Fruit fly (Drosophila melanogaster) whole organism, embryonic: Measurements from ENCODE around the gene CG9676.
A peak's percentile ranks its signal among the peaks of the same experiment; 100 is the strongest.

Experiments used
- Aef1 ChIP-seq: fragments of 200-800 bp; sonication (Bioruptor generic); IDR thresholded peaks from 3 replicates; pipeline ENCODE4 v1.3.6; 2022; ENCODE audit warnings: missing biosample characterization, missing genetic modification characterization
- Asciz ChIP-seq: fragments of 200-800 bp; sonication (Bioruptor generic); optimal IDR thresholded peaks from 2 replicates; lab custom pipeline; 2017; ENCODE audit warnings: missing biosample characterization, mild to moderate bottlenecking, missing genetic modification characterization, missing genetic modification reagents
- Awh ChIP-seq: fragments of 200-800 bp; sonication (Bioruptor generic); IDR thresholded peaks from 2 replicates; pipeline ENCODE4, ENCODE4 v1.3.6; 2022; ENCODE audit warnings: missing biosample characterization, missing genetic modification characterization
- CG15073 ChIP-seq: fragments of 200-800 bp; sonication (Bioruptor generic); optimal IDR thresholded peaks from 2 replicates; lab custom pipeline; 2016; ENCODE audit warnings: missing biosample characterization, missing genetic modification characterization
- CG15479 ChIP-seq: fragments of 200-800 bp; sonication (Bioruptor generic); optimal IDR thresholded peaks from 3 replicates; lab custom pipeline; 2019; ENCODE audit warnings: missing biosample characterization, mild to moderate bottlenecking, missing genetic modification characterization, moderate library complexity
- CG17359 ChIP-seq: fragments of 200-800 bp; sonication (Bioruptor generic); optimal IDR thresholded peaks from 3 replicates; lab custom pipeline; 2018; ENCODE audit warnings: missing biosample characterization, mild to moderate bottlenecking, missing genetic modification characterization, moderate library complexity
- CG17361 ChIP-seq: fragments of 200-800 bp; sonication (Bioruptor generic); IDR thresholded peaks from 3 replicates; pipeline ENCODE4 v1.3.6; 2022; ENCODE audit warnings: missing biosample characterization, missing genetic modification characterization
- CG17829 ChIP-seq: fragments of 200-800 bp; optimal IDR thresholded peaks from 2 replicates; lab custom pipeline; 2019; ENCODE audit warnings: missing biosample characterization, mild to moderate bottlenecking, missing genetic modification characterization, moderate library complexity
- CG18599 ChIP-seq: fragments of 200-800 bp; sonication (Bioruptor generic); optimal IDR thresholded peaks from 3 replicates; lab custom pipeline; 2017; ENCODE audit warnings: missing biosample characterization, missing genetic modification characterization, mild to moderate bottlenecking, moderate library complexity, missing genetic modification reagents
- CG2875 ChIP-seq: fragments of 200-800 bp; sonication (Bioruptor generic); optimal IDR thresholded peaks from 2 replicates; lab custom pipeline; 2017; ENCODE audit warnings: missing biosample characterization, mild to moderate bottlenecking, missing genetic modification characterization, missing genetic modification reagents
- CG31388 ChIP-seq: fragments of 200-800 bp; sonication (Bioruptor generic); optimal IDR thresholded peaks from 2 replicates; lab custom pipeline; 2016; ENCODE audit warnings: missing biosample characterization, missing genetic modification characterization
- CG3726 ChIP-seq: fragments of 200-800 bp; sonication (Bioruptor generic); IDR thresholded peaks from 3 replicates; pipeline ENCODE4, ENCODE4 v1.3.6; 2022; ENCODE audit warnings: missing biosample characterization, missing genetic modification characterization
- CG42726 ChIP-seq: fragments of 200-800 bp; sonication (Bioruptor generic); IDR thresholded peaks from 2 replicates; pipeline ENCODE4 v1.3.6; 2022; ENCODE audit warnings: missing biosample characterization, missing genetic modification characterization; ENCODE audit not compliant: partially characterized antibody
- CG4617 ChIP-seq: fragments of 200-800 bp; sonication (Bioruptor generic); optimal IDR thresholded peaks from 3 replicates; lab custom pipeline; 2016; ENCODE audit warnings: missing biosample characterization, missing genetic modification characterization, borderline replicate concordance
- CG6175 ChIP-seq: fragments of 200-800 bp; sonication (Bioruptor generic); IDR thresholded peaks from 3 replicates; pipeline ENCODE4 v1.3.6; 2022; ENCODE audit warnings: missing biosample characterization, missing genetic modification characterization
- CG8281 ChIP-seq: fragments of 200-800 bp; sonication (Bioruptor generic); optimal IDR thresholded peaks from 2 replicates; lab custom pipeline; 2018; ENCODE audit warnings: missing biosample characterization, mild to moderate bottlenecking, missing genetic modification characterization, moderate library complexity
- Chrac-16 ChIP-seq: fragments of 200-800 bp; sonication (Bioruptor generic); optimal IDR thresholded peaks from 3 replicates; lab custom pipeline; 2016; ENCODE audit warnings: missing biosample characterization, missing genetic modification characterization
- D19B ChIP-seq: fragments of 200-800 bp; sonication (Bioruptor generic); optimal IDR thresholded peaks from 2 replicates; lab custom pipeline; 2017; ENCODE audit warnings: missing biosample characterization, mild to moderate bottlenecking, missing genetic modification characterization
- Elba2 ChIP-seq: fragments of 200-800 bp; sonication (Bioruptor generic); optimal IDR thresholded peaks from 3 replicates; lab custom pipeline; 2016; ENCODE audit warnings: missing biosample characterization, missing genetic modification characterization
- Fer2 ChIP-seq: fragments of 200-800 bp; sonication (Bioruptor generic); optimal IDR thresholded peaks from 2 replicates; lab custom pipeline; 2018; ENCODE audit warnings: missing biosample characterization, mild to moderate bottlenecking, missing genetic modification characterization, moderate library complexity
- HmgD ChIP-seq: fragments of 200-800 bp; sonication (Bioruptor generic); optimal IDR thresholded peaks from 3 replicates; lab custom pipeline; 2016; ENCODE audit warnings: missing biosample characterization, missing genetic modification characterization
- MTF-1 ChIP-seq: fragments of 200-800 bp; sonication (Bioruptor generic); optimal IDR thresholded peaks from 2 replicates; lab custom pipeline; 2018; ENCODE audit warnings: missing biosample characterization, mild to moderate bottlenecking, missing genetic modification characterization, borderline replicate concordance
- Mes4 ChIP-seq: fragments of 200-800 bp; sonication (Bioruptor generic); optimal IDR thresholded peaks from 2 replicates; lab custom pipeline; 2016; ENCODE audit warnings: missing biosample characterization, missing genetic modification characterization
- NC2β ChIP-seq: fragments of 200-800 bp; sonication (Bioruptor generic); optimal IDR thresholded peaks from 2 replicates; lab custom pipeline; 2016; ENCODE audit warnings: missing biosample characterization, missing genetic modification characterization
- Neu2 ChIP-seq: fragments of 200-800 bp; sonication (Bioruptor generic); optimal IDR thresholded peaks from 3 replicates; lab custom pipeline; 2016; ENCODE audit warnings: missing biosample characterization, missing genetic modification characterization, borderline replicate concordance
- Nf-YC ChIP-seq: fragments of 200-800 bp; optimal IDR thresholded peaks from 3 replicates; lab custom pipeline; 2019; ENCODE audit warnings: missing biosample characterization, mild to moderate bottlenecking, missing genetic modification characterization, moderate library complexity
- NfI ChIP-seq: fragments of 200-800 bp; sonication (Bioruptor generic); optimal IDR thresholded peaks from 3 replicates; lab custom pipeline; 2018; ENCODE audit warnings: missing biosample characterization, mild to moderate bottlenecking, missing genetic modification characterization, moderate library complexity
- ab ChIP-seq: fragments of 200-800 bp; sonication (Bioruptor generic); optimal IDR thresholded peaks from 2 replicates; lab custom pipeline; 2016; ENCODE audit warnings: missing biosample characterization, missing genetic modification characterization
- btn ChIP-seq: fragments of 200-800 bp; sonication (Bioruptor generic); optimal IDR thresholded peaks from 2 replicates; lab custom pipeline; 2016; ENCODE audit warnings: missing biosample characterization, missing genetic modification characterization
- ci ChIP-seq: fragments of 200-800 bp; sonication (Bioruptor generic); IDR thresholded peaks from 3 replicates; pipeline ENCODE4 v1.3.6; 2022; ENCODE audit warnings: missing biosample characterization, missing genetic modification characterization
- dmrt11E ChIP-seq: fragments of 200-800 bp; sonication (Bioruptor generic); optimal IDR thresholded peaks from 3 replicates; lab custom pipeline; 2018; ENCODE audit warnings: missing biosample characterization, mild to moderate bottlenecking, missing genetic modification characterization, moderate library complexity
- dmrt99B ChIP-seq: fragments of 200-800 bp; sonication (Bioruptor generic); optimal IDR thresholded peaks from 2 replicates; lab custom pipeline; 2018; ENCODE audit warnings: missing biosample characterization, mild to moderate bottlenecking, missing genetic modification characterization, moderate library complexity
- ems ChIP-seq: fragments of 200-800 bp; sonication (Bioruptor generic); optimal IDR thresholded peaks from 3 replicates; lab custom pipeline; 2016; ENCODE audit warnings: missing biosample characterization, missing genetic modification characterization
- fd64A ChIP-seq: fragments of 200-800 bp; sonication (Bioruptor generic); optimal IDR thresholded peaks from 3 replicates; lab custom pipeline; 2018; ENCODE audit warnings: missing biosample characterization, mild to moderate bottlenecking, missing genetic modification characterization
- gcm ChIP-seq: fragments of 200-800 bp; sonication (Bioruptor generic); optimal IDR thresholded peaks from 2 replicates; lab custom pipeline; 2019; ENCODE audit warnings: missing biosample characterization, mild to moderate bottlenecking, missing genetic modification characterization, moderate library complexity
- hbn ChIP-seq: fragments of 200-800 bp; sonication (Bioruptor generic); IDR thresholded peaks from 2 replicates; pipeline ENCODE4 v1.3.6; 2022; ENCODE audit warnings: missing biosample characterization, missing genetic modification characterization; ENCODE audit not compliant: partially characterized antibody
- jigr1 ChIP-seq: fragments of 200-800 bp; sonication (Bioruptor generic); IDR thresholded peaks from 3 replicates; pipeline ENCODE4 v1.3.6; 2022; ENCODE audit warnings: missing biosample characterization, missing genetic modification characterization
- jing ChIP-seq: fragments of 200-800 bp; sonication (Bioruptor generic); optimal IDR thresholded peaks from 2 replicates; lab custom pipeline; 2018; ENCODE audit warnings: missing biosample characterization, mild to moderate bottlenecking, missing genetic modification characterization
- jumu ChIP-seq: fragments of 200-800 bp; sonication (Bioruptor generic); optimal IDR thresholded peaks from 3 replicates; lab custom pipeline; 2016; ENCODE audit warnings: missing biosample characterization, missing genetic modification characterization
- lilli ChIP-seq: fragments of 200-800 bp; sonication (Bioruptor generic); optimal IDR thresholded peaks from 3 replicates; lab custom pipeline; 2016; ENCODE audit warnings: missing biosample characterization, missing genetic modification characterization
- oc ChIP-seq: fragments of 200-800 bp; sonication (Bioruptor generic); optimal IDR thresholded peaks from 2 replicates; lab custom pipeline; 2018; ENCODE audit warnings: missing biosample characterization, mild to moderate bottlenecking, missing genetic modification characterization, moderate library complexity
- onecut ChIP-seq: fragments of 200-800 bp; sonication (Bioruptor generic); IDR thresholded peaks from 2 replicates; pipeline ENCODE4 v1.3.6; 2022; ENCODE audit warnings: missing biosample characterization, missing genetic modification characterization
- ranshi ChIP-seq: fragments of 200-800 bp; sonication (Bioruptor generic); IDR thresholded peaks from 2 replicates; pipeline ENCODE4 v1.3.6; 2022; ENCODE audit warnings: missing biosample characterization, missing genetic modification characterization
- scrt ChIP-seq: fragments of 200-800 bp; sonication (Bioruptor generic); optimal IDR thresholded peaks from 2 replicates; lab custom pipeline; 2018; ENCODE audit warnings: missing biosample characterization, mild to moderate bottlenecking, missing genetic modification characterization, moderate library complexity
- slp2 ChIP-seq: fragments of 200-800 bp; sonication (Bioruptor generic); optimal IDR thresholded peaks from 2 replicates; lab custom pipeline; 2016; ENCODE audit warnings: missing biosample characterization, missing genetic modification characterization
- sr ChIP-seq: fragments of 200-800 bp; sonication (Bioruptor generic); IDR thresholded peaks from 3 replicates; pipeline ENCODE4 v1.3.6; 2022; ENCODE audit warnings: missing biosample characterization, missing genetic modification characterization
- ssp ChIP-seq: fragments of 200-800 bp; sonication (Bioruptor generic); IDR thresholded peaks from 2 replicates; pipeline ENCODE4 v1.3.6; 2022; ENCODE audit warnings: missing biosample characterization, missing genetic modification characterization
- sug ChIP-seq: fragments of 200-800 bp; optimal IDR thresholded peaks from 2 replicates; lab custom pipeline; 2019; ENCODE audit warnings: missing biosample characterization, mild to moderate bottlenecking, missing genetic modification characterization, moderate library complexity
- tgo ChIP-seq: fragments of 200-800 bp; sonication (Bioruptor generic); IDR thresholded peaks from 3 replicates; pipeline ENCODE4 v1.3.6; 2022; ENCODE audit warnings: missing biosample characterization, missing genetic modification characterization
- vfl ChIP-seq: fragments of 200-800 bp; sonication (Bioruptor generic); optimal IDR thresholded peaks from 2 replicates; lab custom pipeline; 2016; ENCODE audit warnings: missing biosample characterization, missing genetic modification characterization
- zfh2 ChIP-seq: fragments of 200-800 bp; sonication (Bioruptor generic); optimal IDR thresholded peaks from 2 replicates; lab custom pipeline; 2016; ENCODE audit warnings: missing biosample characterization, missing genetic modification characterization

CG9676 gene

dm6 chrX:16691440-16691839 lies 8.5 kb downstream of the CG9676 start (continued):
- peak; percentile 1 for TF ChIP-seq Nf-YC (tag; lab: Kevin White, UChicago)
- peak; percentile 97 for TF ChIP-seq ci (GFP tag; lab: Robert Waterston, UW)
- peak; percentile 82 for TF ChIP-seq Asciz
- peak; percentile 33 for TF ChIP-seq zfh2
- no peak for TF ChIP-seq CG15479
- peak; percentile 92 for TF ChIP-seq sr (GFP tag; lab: Robert Waterston, UW)
- peak; percentile 84 for TF ChIP-seq onecut (GFP tag; lab: Robert Waterston, UW)
- no peak for TF ChIP-seq hbn (GFP tag; lab: Robert Waterston, UW)
- TF ChIP-seq fd64A (GFP tag; lab: Kevin White, UChicago): peak; percentile 74
- TF ChIP-seq ssp: peak; percentile 76
- TF ChIP-seq lilli: peak; percentile 76
- peak; percentile 46 for TF ChIP-seq CG15073 (GFP tag; lab: Kevin White, UChicago)
- peak; percentile 54 for TF ChIP-seq ab (GFP tag; lab: Kevin White, UChicago)
- peak; percentile 63 for TF ChIP-seq CG31388 (GFP tag; lab: Kevin White, UChicago)
- peak; percentile 86 for TF ChIP-seq Mes4 (GFP tag; lab: Kevin White, UChicago)
- TF ChIP-seq slp2 (GFP tag; lab: Kevin White, UChicago): peak; percentile 78
- peak; percentile 85 for TF ChIP-seq oc
- TF ChIP-seq CG17829 (tag; lab: Kevin White, UChicago): peak; percentile 86
- TF ChIP-seq CG42726 (GFP tag; lab: Robert Waterston, UW): no peak
- TF ChIP-seq CG17359 (tag; lab: Kevin White, UChicago): peak; percentile 89
- TF ChIP-seq Neu2 (GFP tag; lab: Kevin White, UChicago): no peak
- no peak for TF ChIP-seq Elba2
- peak; percentile 80 for TF ChIP-seq Aef1 (GFP tag; lab: Robert Waterston, UW)
- TF ChIP-seq CG18599: peak; percentile 78
- no peak for TF ChIP-seq CG6175 (GFP tag; lab: Robert Waterston, UW)
- TF ChIP-seq vfl (GFP tag; lab: Kevin White, UChicago): peak; percentile 32
- peak; percentile 87 for TF ChIP-seq ems
- peak; percentile 36 for TF ChIP-seq CG8281
- TF ChIP-seq CG17361 (GFP tag; lab: Robert Waterston, UW): peak; percentile 85
- TF ChIP-seq scrt: peak; percentile 39
- TF ChIP-seq Awh: peak; percentile 91
- TF ChIP-seq HmgD (GFP tag; lab: Kevin White, UChicago): peak; percentile 47
- TF ChIP-seq gcm (GFP tag; lab: Kevin White, UChicago): peak; percentile 84
- TF ChIP-seq jumu (GFP tag; lab: Kevin White, UChicago): peak; percentile 87
- peak; percentile 86 for TF ChIP-seq Chrac-16 (GFP tag; lab: Kevin White, UChicago)
- peak; percentile 40 for TF ChIP-seq CG4617 (GFP tag; lab: Kevin White, UChicago)
- peak; percentile 87 for TF ChIP-seq ranshi
- peak; percentile 82 for TF ChIP-seq tgo
- peak; percentile 89 for TF ChIP-seq dmrt99B (tag; lab: Kevin White, UChicago)
- peak; percentile 84 for TF ChIP-seq CG3726 (GFP tag; lab: Robert Waterston, UW)
- TF ChIP-seq jing: peak; percentile 89
- TF ChIP-seq dmrt11E (tag; lab: Kevin White, UChicago): peak; percentile 85
- peak; percentile 76; the same call in 2 of the 3 replicates for TF ChIP-seq jigr1 (GFP tag; lab: Robert Waterston, UW)
- TF ChIP-seq CG2875: peak; percentile 87
- TF ChIP-seq NfI: peak; percentile 86
- peak; percentile 75 for TF ChIP-seq MTF-1 (GFP tag; lab: Kevin White, UChicago)
- peak; percentile 85 for TF ChIP-seq NC2β
- peak; percentile 29 for TF ChIP-seq Fer2 (tag; lab: Kevin White, UChicago)
- TF ChIP-seq sug (tag; lab: Kevin White, UChicago): peak; percentile 51
- TF ChIP-seq D19B (GFP tag; lab: Kevin White, UChicago): no peak
- peak; percentile 81 for TF ChIP-seq btn (GFP tag; lab: Kevin White, UChicago)
